Worm (Caenorhabditis elegans): ENCODE data around the gene F27E5.8.

F27E5.8 gene

ce11 chrII:10105604-10106003, 21.7 kb downstream of the F27E5.8 start, which contains the start of gene ZK945.4:
Gene ZK945.4, minus strand, starts transcription at chrII:10105704.
- no peak for TF ChIP-seq ztf-11 (tag; optimal IDR thresholded peaks at IDR 0.05)
- no peak for TF ChIP-seq lin-11 (tag; optimal IDR thresholded peaks at IDR 0.05)
- no peak for TF ChIP-seq Y55F3AM.14 (GFP tag; optimal IDR thresholded peaks at IDR 0.05)
- TF ChIP-seq nhr-11 (tag; optimal IDR thresholded peaks at IDR 0.05) = no peak
- no peak for TF ChIP-seq ZK546.5 (tag; optimal IDR thresholded peaks at IDR 0.05)
- no peak for TF ChIP-seq sma-3 (GFP tag; optimal IDR thresholded peaks at IDR 0.05)

- TF ChIP-seq mab-5 (tag; optimal IDR thresholded peaks at IDR 0.05) (no peak), sma-3 (GFP tag; optimal IDR thresholded peaks at IDR 0.05) (no peak), mdl-1 (tag; optimal IDR thresholded peaks at IDR 0.05) (no peak), ztf-4 (tag; optimal IDR thresholded peaks at IDR 0.05) (no peak), ama-1 (optimal IDR thresholded peaks at IDR 0.05) (no peak), egl-27 (tag; optimal IDR thresholded peaks at IDR 0.05) (no peak), mbf-1 (tag; optimal IDR thresholded peaks at IDR 0.05) (no peak), elt-3 (tag; optimal IDR thresholded peaks at IDR 0.05) (no peak), lin-13 (GFP tag; optimal IDR thresholded peaks at IDR 0.05) (no peak)
Measured at ce11 chrII:10103212-10103611, 24.1 kb downstream of the F27E5.8 start.

ce11 chrII:10099804-10100360, 27.4 kb downstream of the F27E5.8 start, which contains the start of the genes pas-7 and puf-12:
Gene pas-7, minus strand, starts transcription at chrII:10099854.
Gene puf-12, plus strand, starts transcription at chrII:10100310.
- no peak for TF ChIP-seq gmeb-1 (tag; optimal IDR thresholded peaks at IDR 0.05)
- peak; percentile 59 for TF ChIP-seq nhr-129 (tag; optimal IDR thresholded peaks at IDR 0.05)
- TF ChIP-seq ztf-11 (tag; optimal IDR thresholded peaks at IDR 0.05) = no peak
- TF ChIP-seq ZK546.5 (tag; optimal IDR thresholded peaks at IDR 0.05) = no peak
- no peak for TF ChIP-seq nhr-12 (tag; optimal IDR thresholded peaks at IDR 0.05)
- no peak for TF ChIP-seq Y55F3AM.14 (GFP tag; optimal IDR thresholded peaks at IDR 0.05)
- no peak for TF ChIP-seq mdl-1 (tag; optimal IDR thresholded peaks at IDR 0.05)
- TF ChIP-seq unc-39 (tag; optimal IDR thresholded peaks at IDR 0.05) = no peak
- TF ChIP-seq snpc-4 (tag; optimal IDR thresholded peaks at IDR 0.05) = no peak
- no peak for TF ChIP-seq nhr-10 (tag; optimal IDR thresholded peaks at IDR 0.05)
- TF ChIP-seq crh-2 (tag; optimal IDR thresholded peaks at IDR 0.05) = no peak
- no peak for TF ChIP-seq lin-39 (tag; optimal IDR thresholded peaks at IDR 0.05)
- TF ChIP-seq blmp-1 (tag; optimal IDR thresholded peaks at IDR 0.05; ENCODE audit: insufficient read depth) = no peak
- TF ChIP-seq egl-27 (tag; optimal IDR thresholded peaks at IDR 0.05) = no peak
- TF ChIP-seq lsy-2 (tag; optimal IDR thresholded peaks at IDR 0.05) = peak in 1 of 2 experiments; percentile 77
- no peak for TF ChIP-seq mab-5 (tag; optimal IDR thresholded peaks at IDR 0.05)
- peak; percentile 63 for TF ChIP-seq skn-1 (tag; optimal IDR thresholded peaks at IDR 0.05)
- no peak for TF ChIP-seq nhr-237 (tag; optimal IDR thresholded peaks at IDR 0.05)
- no peak for TF ChIP-seq ceh-82 (tag; optimal IDR thresholded peaks at IDR 0.05)
- no peak for TF ChIP-seq mbf-1 (tag; optimal IDR thresholded peaks at IDR 0.05)
- no peak for TF ChIP-seq dmd-4 (tag; optimal IDR thresholded peaks at IDR 0.05)
- TF ChIP-seq C34F6.9 (tag; optimal IDR thresholded peaks at IDR 0.05) = peak; percentile 65
- no peak for TF ChIP-seq nhr-21 (tag; optimal IDR thresholded peaks at IDR 0.05)
- no peak for TF ChIP-seq F13H6.1 (tag; optimal IDR thresholded peaks at IDR 0.05)
- no peak for TF ChIP-seq zag-1 (tag; optimal IDR thresholded peaks at IDR 0.05)
- no peak for TF ChIP-seq ztf-1 (GFP tag; conservative IDR thresholded peaks at IDR 0.05)
- TF ChIP-seq ama-1 (optimal IDR thresholded peaks at IDR 0.05) = no peak
- no peak for TF ChIP-seq nhr-11 (tag; optimal IDR thresholded peaks at IDR 0.05)
- TF ChIP-seq nhr-25 (tag; optimal IDR thresholded peaks at IDR 0.05) = no peak
- peak; percentile 5 for TF ChIP-seq R02D3.7 (tag; optimal IDR thresholded peaks at IDR 0.05)
- no peak for TF ChIP-seq elt-3 (tag; optimal IDR thresholded peaks at IDR 0.05)
- no peak for TF ChIP-seq sma-3 (GFP tag; optimal IDR thresholded peaks at IDR 0.05)
- no peak for TF ChIP-seq fos-1 (tag; optimal IDR thresholded peaks at IDR 0.05)
- TF ChIP-seq lin-11 (tag; optimal IDR thresholded peaks at IDR 0.05) = no peak
- no peak for TF ChIP-seq aly-2 (tag; optimal IDR thresholded peaks at IDR 0.05)
- TF ChIP-seq ceh-16 (tag; optimal IDR thresholded peaks at IDR 0.05) = no peak
- peak; percentile 67 for TF ChIP-seq unc-55 (GFP tag; optimal IDR thresholded peaks at IDR 0.05)
- no peak for TF ChIP-seq sma-9 (GFP tag; optimal IDR thresholded peaks at IDR 0.05)
- TF ChIP-seq sma-9 (tag; optimal IDR thresholded peaks at IDR 0.05) = no peak
- TF ChIP-seq nhr-6 (tag; optimal IDR thresholded peaks at IDR 0.05) = no peak
- no peak for TF ChIP-seq ztf-4 (tag; optimal IDR thresholded peaks at IDR 0.05)
- no peak for TF ChIP-seq elt-1 (tag; optimal IDR thresholded peaks at IDR 0.05)
- no peak for TF ChIP-seq nhr-23 (tag; optimal IDR thresholded peaks at IDR 0.05)
- TF ChIP-seq lin-13 (GFP tag; optimal IDR thresholded peaks at IDR 0.05) = no peak
- no peak for TF ChIP-seq alr-1 (tag; optimal IDR thresholded peaks at IDR 0.05)
- no peak for TF ChIP-seq peb-1 (tag; optimal IDR thresholded peaks at IDR 0.05)
